Worm (Caenorhabditis elegans): Measurements from ENCODE around the gene nhr-264.
A peak's percentile ranks its signal among the peaks of the same experiment; 100 is the strongest.

Gene nhr-264

DNA sequence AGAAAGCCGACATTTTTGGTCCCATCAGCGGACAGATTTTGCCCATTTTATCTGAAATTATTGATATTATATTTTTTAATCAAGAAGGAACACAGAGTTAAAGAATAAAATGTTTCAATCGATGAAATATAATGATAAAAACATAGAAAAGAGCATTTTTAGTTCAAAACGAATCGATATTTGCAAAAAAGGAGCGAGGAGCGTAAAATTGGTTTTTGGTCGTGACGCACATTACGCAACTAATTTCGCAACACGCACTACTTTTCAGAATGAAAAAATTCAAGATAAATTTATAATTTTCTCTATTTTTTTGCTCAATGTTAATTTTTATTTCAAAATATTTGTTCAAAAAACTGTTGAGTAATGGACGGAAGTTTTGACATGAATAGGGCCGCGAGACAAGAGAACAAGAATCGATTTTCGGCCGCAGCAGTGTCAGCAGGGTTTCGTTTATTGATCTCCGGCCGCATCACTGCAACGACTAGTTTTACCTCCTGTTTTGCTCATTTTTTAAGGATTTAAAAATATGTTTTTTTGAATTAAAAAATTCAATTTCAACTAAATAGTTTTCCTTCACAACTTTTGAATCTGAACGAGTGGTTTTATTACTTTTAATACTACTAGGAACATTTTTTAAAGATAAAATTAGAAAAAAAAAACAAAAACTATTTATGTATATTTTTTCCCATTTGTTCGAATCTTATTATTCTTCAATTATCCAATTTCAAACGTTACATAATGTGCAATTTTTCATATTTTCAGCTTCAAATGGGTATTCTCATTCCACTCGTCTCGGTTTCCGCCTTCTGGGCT, 27.5 kb upstream of the nhr-264 start, which contains the start of the genes F49C12.12 and vha-17:
TSS of gene F49C12.12 (minus strand) at position 51 of the 813 bp plus-strand sequence.
TSS of gene vha-17 (plus strand) at position 763 of the 813 bp plus-strand sequence.
- TF ChIP-seq sea-2 (GFP tag; optimal IDR thresholded peaks at IDR 0.05) (no peak), hmg-11 (tag; optimal IDR thresholded peaks at IDR 0.05) (peak; percentile 0), jun-1 (tag; optimal IDR thresholded peaks at IDR 0.05) (peak; percentile 1), daf-12 (tag; optimal IDR thresholded peaks at IDR 0.05) (no peak), nhr-12 (tag; optimal IDR thresholded peaks at IDR 0.05) (no peak), lin-39 (tag; optimal IDR thresholded peaks at IDR 0.05) (no peak), nhr-28 (tag; optimal IDR thresholded peaks at IDR 0.05) (no peak), ama-1 (optimal IDR thresholded peaks at IDR 0.05) (no peak), skn-1 (tag; optimal IDR thresholded peaks at IDR 0.05) (peak; percentile 5), ZK546.5 (tag; optimal IDR thresholded peaks at IDR 0.05) (no peak), nhr-23 (tag; optimal IDR thresholded peaks at IDR 0.05) (peak; percentile 9), elt-2 (tag; optimal IDR thresholded peaks at IDR 0.05) (peak; percentile 43), lin-15B (tag; optimal IDR thresholded peaks at IDR 0.05) (peak; percentile 9), mdl-1 (tag; optimal IDR thresholded peaks at IDR 0.05) (no peak), ceh-28 (tag; optimal IDR thresholded peaks at IDR 0.05) (peak; percentile 38), nfya-1 (tag; optimal IDR thresholded peaks at IDR 0.05; ENCODE audit: insufficient read depth) (peak; percentile 54), pha-4 (tag; optimal IDR thresholded peaks at IDR 0.05) (peak; percentile 22), snpc-4 (tag; optimal IDR thresholded peaks at IDR 0.05) (peak; percentile 29)

- TF ChIP-seq mml-1 (tag; optimal IDR thresholded peaks at IDR 0.05), result no peak
- no peak for TF ChIP-seq tbx-2 (tag; optimal IDR thresholded peaks at IDR 0.05)
- TF ChIP-seq lin-39 (tag; optimal IDR thresholded peaks at IDR 0.05), result no peak
- no peak for TF ChIP-seq unc-39 (tag; optimal IDR thresholded peaks at IDR 0.05)
- no peak for TF ChIP-seq pha-4 (tag; optimal IDR thresholded peaks at IDR 0.05)
- TF ChIP-seq elt-2 (tag; optimal IDR thresholded peaks at IDR 0.05), result no peak
- no peak for TF ChIP-seq ceh-16 (tag; optimal IDR thresholded peaks at IDR 0.05)
- no peak for TF ChIP-seq daf-12 (tag; optimal IDR thresholded peaks at IDR 0.05)
Observed at ce11 chrIV:9320023-9320422, 26.3 kb upstream of the nhr-264 start.

ce11 chrIV:9319080-9319479, 25.4 kb upstream of the nhr-264 start, which contains the start of the genes F49C12.11 and nemt-1:
Gene F49C12.11 (plus strand): TSS chrIV:9319380.
Gene nemt-1 (minus strand): TSS chrIV:9319439.
- TF ChIP-seq ceh-28 (tag; optimal IDR thresholded peaks at IDR 0.05) (no peak), zag-1 (tag; optimal IDR thresholded peaks at IDR 0.05) (no peak), nhr-76 (tag; optimal IDR thresholded peaks at IDR 0.05) (no peak)

- TF ChIP-seq ama-1 (optimal IDR thresholded peaks at IDR 0.05) (no peak), ZK546.5 (tag; optimal IDR thresholded peaks at IDR 0.05) (no peak), daf-12 (tag; optimal IDR thresholded peaks at IDR 0.05) (no peak), eor-1 (tag; optimal IDR thresholded peaks at IDR 0.05) (no peak), nhr-12 (tag; optimal IDR thresholded peaks at IDR 0.05) (no peak), hmg-11 (tag; optimal IDR thresholded peaks at IDR 0.05) (no peak), lin-39 (tag; optimal IDR thresholded peaks at IDR 0.05) (no peak), ceh-28 (tag; optimal IDR thresholded peaks at IDR 0.05) (no peak), nhr-67 (tag; optimal IDR thresholded peaks at IDR 0.05) (no peak), nhr-25 (tag; optimal IDR thresholded peaks at IDR 0.05) (no peak), unc-39 (tag; optimal IDR thresholded peaks at IDR 0.05) (no peak), ztf-4 (tag; optimal IDR thresholded peaks at IDR 0.05) (no peak), zag-1 (tag; optimal IDR thresholded peaks at IDR 0.05) (no peak), snpc-4 (tag; optimal IDR thresholded peaks at IDR 0.05) (no peak), unc-62 (GFP tag; optimal IDR thresholded peaks at IDR 0.05) (no peak)
Observed at ce11 chrIV:9318147-9318546, 24.4 kb upstream of the nhr-264 start.

DNA sequence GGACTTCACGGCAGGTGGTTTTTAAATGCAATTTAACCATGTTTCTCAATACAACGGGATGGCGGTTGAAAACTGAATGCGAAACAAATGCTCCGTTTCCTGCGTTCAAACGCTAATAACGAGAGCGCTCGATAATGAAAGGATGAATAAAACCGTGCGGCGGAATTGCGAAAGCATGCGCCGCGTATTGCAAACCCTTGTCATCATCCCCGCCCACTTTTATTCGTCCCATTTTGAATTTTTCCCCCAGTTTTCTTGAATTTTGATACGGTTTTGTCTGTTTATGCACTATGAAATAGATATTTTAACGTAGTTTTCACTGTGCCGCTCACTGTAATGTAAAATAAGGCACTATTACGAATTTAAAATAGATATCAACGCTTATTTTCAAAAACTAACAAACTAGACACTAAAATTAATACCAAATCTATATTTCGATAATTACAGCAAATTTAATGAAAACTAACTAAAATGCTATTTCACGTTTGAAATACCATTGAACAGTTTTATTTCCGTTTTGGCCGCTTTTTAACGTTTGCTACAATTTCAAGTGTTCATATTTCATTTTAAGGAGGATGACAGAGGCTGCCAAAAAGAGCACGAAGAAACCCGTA, 22.4 kb upstream of the nhr-264 start, which contains the start of the genes F49C12.9 and rpn-7:
TSS of gene F49C12.9 (minus strand) at position 148 of the 614 bp plus-strand sequence.
TSS of gene rpn-7 (plus strand) at position 564 of the 614 bp plus-strand sequence.
- peak; percentile 8 for TF ChIP-seq nhr-43 (tag; optimal IDR thresholded peaks at IDR 0.05; ENCODE audit: poor library complexity, severe bottlenecking)
- TF ChIP-seq zag-1 (tag; optimal IDR thresholded peaks at IDR 0.05), result no peak
- TF ChIP-seq egl-5 (tag; optimal IDR thresholded peaks at IDR 0.05), result peak; percentile 48
- peak; percentile 24 for TF ChIP-seq elt-2 (tag; optimal IDR thresholded peaks at IDR 0.05)
- TF ChIP-seq snpc-4 (tag; optimal IDR thresholded peaks at IDR 0.05), result peak; percentile 47
- TF ChIP-seq lin-15B (tag; optimal IDR thresholded peaks at IDR 0.05), result peak; percentile 5
- peak; percentile 56 for TF ChIP-seq nfya-1 (tag; optimal IDR thresholded peaks at IDR 0.05; ENCODE audit: insufficient read depth)
- no peak for TF ChIP-seq aly-2 (tag; optimal IDR thresholded peaks at IDR 0.05)
- TF ChIP-seq hmg-11 (tag; optimal IDR thresholded peaks at IDR 0.05), result peak; percentile 68
- TF ChIP-seq skn-1 (tag; optimal IDR thresholded peaks at IDR 0.05), result peak; percentile 99
- TF ChIP-seq nhr-11 (tag; optimal IDR thresholded peaks at IDR 0.05), result no peak
- TF ChIP-seq lin-39 (tag; optimal IDR thresholded peaks at IDR 0.05), result peak; percentile 61
- peak; percentile 52 for TF ChIP-seq pha-4 (tag; optimal IDR thresholded peaks at IDR 0.05)
